Worm (Caenorhabditis elegans): ENCODE data around the gene far-3.

ce11 chrV:13028871-13029270 lies 31.5 kb upstream of the far-3 start:
- TF ChIP-seq lin-39 (tag; optimal IDR thresholded peaks at IDR 0.05) (no peak), pha-4 (GFP tag; IDR thresholded peaks at IDR 0.05) (no peak), pha-4 (tag; optimal IDR thresholded peaks at IDR 0.05) (no peak), lsy-2 (tag; optimal IDR thresholded peaks at IDR 0.05) (no peak), hmg-1.1 (GFP tag; IDR thresholded peaks at IDR 0.05) (no peak), mxl-3 (GFP tag; optimal IDR thresholded peaks at IDR 0.05) (no peak), unc-62 (GFP tag; optimal IDR thresholded peaks at IDR 0.05 in 1 of 2) (no peak), unc-62 (tag; optimal IDR thresholded peaks at IDR 0.05) (no peak), vab-7 (GFP tag; IDR thresholded peaks at IDR 0.05) (no peak), egl-27 (tag; optimal IDR thresholded peaks at IDR 0.05) (no peak), ceh-20 (GFP tag; IDR thresholded peaks at IDR 0.05) (no peak)
